Fruit fly (Drosophila melanogaster) Kc167 (cell line): ENCODE measurements around the gene osp.
"Not testable (repeated sequence)": the region's sequence is repeated elsewhere in the genome, so short reads cannot be mapped to it uniquely, and the experiment has no call there.

Experiments used
- Myc ChIP-seq: fragments of >200 bp; optimal IDR thresholded peaks from 2 replicates; lab custom pipeline; 2017; ENCODE audit warnings: missing external identifiers
- Sin3A ChIP-seq: fragments of >200 bp; optimal IDR thresholded peaks from 2 replicates; lab custom pipeline; 2018; ENCODE audit warnings: missing external identifiers
- h ChIP-seq: fragments of >200 bp; optimal IDR thresholded peaks from 3 replicates; lab custom pipeline; 2018; ENCODE audit warnings: missing external identifiers
- insv ChIP-seq: fragments of >200 bp; optimal IDR thresholded peaks from 3 replicates; lab custom pipeline; 2018; ENCODE audit warnings: missing external identifiers
- psq ChIP-seq: fragments of >200 bp; optimal IDR thresholded peaks from 2 replicates; lab custom pipeline; 2017; ENCODE audit warnings: missing external identifiers
- ttk ChIP-seq: sonication (Bioruptor generic); optimal IDR thresholded peaks from 2 replicates; lab custom pipeline; 2017; ENCODE audit warnings: missing external identifiers

osp gene

dm6 chr2L:14688922-14689711 lies at the start of gene osp:
Gene osp (minus strand): TSS chr2L:14689340.
- TF ChIP-seq ttk (lab: Kevin White, UChicago) (no peak), Myc (lab: Kevin White, UChicago) (no peak), h (lab: Kevin White, UChicago) (no peak), psq (lab: Kevin White, UChicago) (peak; percentile 84)

- not testable (repeated sequence) for TF ChIP-seq Sin3A, ttk, Myc (lab: Kevin White, UChicago)
Observed at dm6 chr2L:14737669-14738068, 48.5 kb upstream of the osp start, which contains the start of gene CG31775. Gene CG31775 (minus strand): TSS chr2L:14737769.

- not testable (repeated sequence) for TF ChIP-seq Sin3A, Myc, insv (lab: Kevin White, UChicago)
Observed at dm6 chr2L:14735543-14735942, 46.4 kb upstream of the osp start, which contains the start of gene CG31835. Gene CG31835 (plus strand): TSS chr2L:14735843.

dm6 chr2L:14730077-14730476 lies 40.9 kb upstream of the osp start, which contains the start of gene CG42685:
Gene CG42685 (minus strand): TSS chr2L:14730177.
- no peak for TF ChIP-seq Myc (lab: Kevin White, UChicago)
- TF ChIP-seq h (lab: Kevin White, UChicago) = no peak
- TF ChIP-seq ttk (lab: Kevin White, UChicago) = no peak
- TF ChIP-seq insv (lab: Kevin White, UChicago) = no peak
- no peak for TF ChIP-seq psq (lab: Kevin White, UChicago)
- no peak for TF ChIP-seq Sin3A (lab: Kevin White, UChicago)

- no peak for TF ChIP-seq psq (lab: Kevin White, UChicago)
- no peak for TF ChIP-seq ttk (lab: Kevin White, UChicago)
- TF ChIP-seq Sin3A (lab: Kevin White, UChicago) = no peak
- no peak for TF ChIP-seq insv (lab: Kevin White, UChicago)
- no peak for TF ChIP-seq Myc (lab: Kevin White, UChicago)
- no peak for TF ChIP-seq h (lab: Kevin White, UChicago)
Observed at dm6 chr2L:14713467-14713866, 24.3 kb upstream of the osp start, which contains the start of gene CG34165. Gene CG34165 (plus strand): TSS chr2L:14713750.

dm6 chr2L:14712245-14712644 lies 23.1 kb upstream of the osp start, which contains the start of gene CG15282:
Gene CG15282 (plus strand): TSS chr2L:14712471.
- no peak for TF ChIP-seq Myc (lab: Kevin White, UChicago)
- TF ChIP-seq psq (lab: Kevin White, UChicago) = no peak
- no peak for TF ChIP-seq Sin3A (lab: Kevin White, UChicago)
- TF ChIP-seq insv (lab: Kevin White, UChicago) = no peak
- no peak for TF ChIP-seq ttk (lab: Kevin White, UChicago)
- no peak for TF ChIP-seq h (lab: Kevin White, UChicago)

- TF ChIP-seq Myc (lab: Kevin White, UChicago) (no peak), Sin3A (lab: Kevin White, UChicago) (no peak), psq (lab: Kevin White, UChicago) (no peak)
Observed at dm6 chr2L:14706194-14706593, 17.1 kb upstream of the osp start.

dm6 chr2L:14701495-14701894 lies 12.4 kb upstream of the osp start:
- TF ChIP-seq Myc (lab: Kevin White, UChicago) = no peak
- TF ChIP-seq insv (lab: Kevin White, UChicago) = no peak
- TF ChIP-seq h (lab: Kevin White, UChicago) = no peak
- no peak for TF ChIP-seq Sin3A (lab: Kevin White, UChicago)
- TF ChIP-seq psq (lab: Kevin White, UChicago) = no peak
- TF ChIP-seq ttk (lab: Kevin White, UChicago) = no peak

dm6 chr2L:14699501-14700077 lies 10.4 kb upstream of the osp start:
- TF ChIP-seq Myc (lab: Kevin White, UChicago) (no peak), insv (lab: Kevin White, UChicago) (no peak), ttk (lab: Kevin White, UChicago) (no peak), h (lab: Kevin White, UChicago) (no peak), Sin3A (lab: Kevin White, UChicago) (no peak), psq (lab: Kevin White, UChicago) (no peak)

dm6 chr2L:14698980-14699379 lies 9.8 kb upstream of the osp start:
- TF ChIP-seq psq (lab: Kevin White, UChicago) (no peak), Sin3A (lab: Kevin White, UChicago) (no peak), insv (lab: Kevin White, UChicago) (no peak), ttk (lab: Kevin White, UChicago) (no peak), Myc (lab: Kevin White, UChicago) (no peak), h (lab: Kevin White, UChicago) (no peak)

dm6 chr2L:14697938-14698337 lies 8.8 kb upstream of the osp start:
- TF ChIP-seq Sin3A (lab: Kevin White, UChicago) (no peak), psq (lab: Kevin White, UChicago) (no peak), Myc (lab: Kevin White, UChicago) (no peak), ttk (lab: Kevin White, UChicago) (no peak)
